Worm (Caenorhabditis elegans) whole organism, L4/young adult: ENCODE measurements around the gene Y48B6A.13.

Experiments
- W03F9.2 ChIP-seq: fragments of 150-350 bp; optimal IDR thresholded peaks from 2 replicates; lab custom pipeline; 2014; ENCODE audit warnings: missing biosample characterization, missing genetic modification characterization
- him-1 ChIP-seq: sonication (generic microtip); optimal IDR thresholded peaks from 2 replicates; lab custom pipeline; 2016; ENCODE audit warnings: missing genotype, missing genetic modification reagents, missing genetic modification characterization, missing compliant biosample characterization

ce11 chrII:14237245-14237806 is 11.3 kb upstream of the Y48B6A.13 start:
- TF ChIP-seq him-1 (tag; lab: Kevin White, UChicago) (no peak), W03F9.2 (tag; lab: Kevin White, UChicago) (no peak)
